Fruit fly (Drosophila melanogaster): ENCODE data around the gene pll.

Gene pll

DNA sequence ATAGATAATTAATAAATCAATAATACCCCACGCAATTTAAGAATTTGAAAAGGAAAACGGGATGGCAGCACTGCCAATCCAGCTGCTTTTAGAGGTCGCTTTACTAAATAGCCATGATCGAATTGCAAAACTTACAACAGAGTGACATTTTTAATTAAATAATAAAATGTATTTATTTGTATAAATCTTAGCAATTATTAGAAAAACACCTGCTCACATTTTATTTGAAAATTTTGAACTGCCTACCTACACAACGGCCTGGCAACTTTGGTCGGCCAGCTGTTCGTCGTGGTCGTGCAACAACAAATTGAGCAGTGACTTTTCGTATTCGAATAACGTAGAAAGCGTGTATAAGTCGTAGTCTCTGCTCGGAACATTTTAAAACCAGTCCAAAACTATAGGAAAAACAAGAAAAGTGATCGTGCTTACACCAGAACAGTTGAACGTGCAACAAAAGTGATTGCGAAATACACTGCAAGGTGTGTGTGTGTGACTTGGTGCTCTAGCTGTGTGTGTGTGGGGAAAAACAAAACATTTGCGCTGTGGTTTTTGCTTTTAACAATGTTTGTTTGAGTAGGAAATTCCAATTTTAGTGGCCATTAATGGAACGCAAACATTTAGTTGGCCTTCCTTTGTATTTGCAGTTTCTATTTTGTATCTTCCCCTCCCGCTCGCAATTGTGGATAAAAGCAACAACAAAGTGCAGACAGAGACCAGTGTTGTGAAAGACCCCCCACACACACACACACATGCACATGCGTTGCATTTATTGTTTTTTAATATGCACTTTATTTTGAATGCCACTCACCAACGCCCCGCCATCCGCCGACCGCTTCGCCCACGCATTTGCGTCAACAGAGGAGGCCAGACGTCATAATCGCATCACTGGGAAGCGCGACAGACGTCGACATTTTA lies 21.8 kb upstream of the pll start, which contains the start of gene CG5938:
Gene CG5938, plus strand, starts transcription at position 262 of the 915 bp plus-strand sequence.
- TF ChIP-seq CG11294 (GFP tag; IDR thresholded peaks at IDR 0.05) (no peak), eg (GFP tag; IDR thresholded peaks at IDR 0.05) (peak; percentile 64), OdsH (GFP tag; optimal IDR thresholded peaks at IDR 0.05) (peak; percentile 47), CG11762 (GFP tag; optimal IDR thresholded peaks at IDR 0.05; ENCODE audit: insufficient read depth) (no peak), esn (GFP tag; optimal IDR thresholded peaks at IDR 0.05) (peak; percentile 18), CG31627 (GFP tag; optimal IDR thresholded peaks at IDR 0.05) (peak; percentile 10), Hr38 (GFP tag; optimal IDR thresholded peaks at IDR 0.05) (no peak), acj6 (GFP tag; optimal IDR thresholded peaks at IDR 0.05) (peak; percentile 52), CG9139 (GFP tag; optimal IDR thresholded peaks at IDR 0.05) (peak; percentile 39), CG34406 (GFP tag; optimal IDR thresholded peaks at IDR 0.05) (peak; percentile 32), Sox102F (GFP tag; optimal IDR thresholded peaks at IDR 0.05) (peak; percentile 5), dsx (GFP tag; optimal IDR thresholded peaks at IDR 0.05; ENCODE audit: poor library complexity, severe bottlenecking) (peak; percentile 68), Eip78C (GFP tag) (peak; percentile 74), CG8119 (GFP tag; IDR thresholded peaks at IDR 0.05) (no peak), ss (GFP tag; optimal IDR thresholded peaks at IDR 0.05) (peak; percentile 23 to 69), Blimp-1 (GFP tag; optimal IDR thresholded peaks at IDR 0.05) (no peak), CG6854 (GFP tag; optimal IDR thresholded peaks at IDR 0.05) (peak; percentile 30), Hr39 (GFP tag; optimal IDR thresholded peaks at IDR 0.05) (peak; percentile 16), CG8319 (GFP tag; optimal IDR thresholded peaks at IDR 0.05) (no peak), CG10669 (GFP tag; optimal IDR thresholded peaks at IDR 0.05) (no peak), Sox15 (GFP tag; optimal IDR thresholded peaks at IDR 0.05) (no peak), CG6163 (GFP tag; IDR thresholded peaks at IDR 0.05) (peak; percentile 67), lz (GFP tag; optimal IDR thresholded peaks at IDR 0.05) (peak; percentile 17), Eip75B (GFP tag; optimal IDR thresholded peaks at IDR 0.05) (peak; percentile 12), CG4318 (GFP tag; optimal IDR thresholded peaks at IDR 0.05) (no peak), CG10631 (GFP tag; optimal IDR thresholded peaks at IDR 0.05) (peak; percentile 39), pdm3 (GFP tag; optimal IDR thresholded peaks at IDR 0.05) (no peak), CG6276 (GFP tag; optimal IDR thresholded peaks at IDR 0.05) (peak; percentile 48), Eip93F (GFP tag; optimal IDR thresholded peaks at IDR 0.05) (no peak), dac (GFP tag; optimal IDR thresholded peaks at IDR 0.05) (no peak), CG32006 (GFP tag; optimal IDR thresholded peaks at IDR 0.05) (peak; percentile 17), fd85E (GFP tag; optimal IDR thresholded peaks at IDR 0.05) (no peak), vri (GFP tag; optimal IDR thresholded peaks at IDR 0.05) (peak; percentile 10), Gug (GFP tag; IDR thresholded peaks at IDR 0.05) (no peak), salr (GFP tag; optimal IDR thresholded peaks at IDR 0.05) (peak in 1 of 2 experiments; percentile 9), CG6792 (GFP tag; optimal IDR thresholded peaks at IDR 0.05) (no peak), svp (GFP tag) (peak; percentile 59), CG7368 (GFP tag; optimal IDR thresholded peaks at IDR 0.05) (peak; percentile 9), achi (GFP tag; optimal IDR thresholded peaks at IDR 0.05) (peak; percentile 57), CG6808 (GFP tag; optimal IDR thresholded peaks at IDR 0.05) (peak; percentile 50), Lpt (GFP tag; optimal IDR thresholded peaks at IDR 0.05) (no peak), CG16779 (tag; optimal IDR thresholded peaks at IDR 0.05) (peak; percentile 31), cyc (GFP tag; optimal IDR thresholded peaks at IDR 0.05) (no peak), Met (GFP tag; optimal IDR thresholded peaks at IDR 0.05) (peak; percentile 34), net (GFP tag; optimal IDR thresholded peaks at IDR 0.05) (peak; percentile 26), topi (GFP tag; optimal IDR thresholded peaks at IDR 0.05) (peak; percentile 22), Sox14 (GFP tag; optimal IDR thresholded peaks at IDR 0.05) (peak; percentile 68), Hr4 (GFP tag; optimal IDR thresholded peaks at IDR 0.05) (peak; percentile 8), CG1621 (tag; optimal IDR thresholded peaks at IDR 0.05) (peak; percentile 20), Ets96B (tag; optimal IDR thresholded peaks at IDR 0.05) (peak; percentile 34)

Data from whole organism, prepupa.